Fruit fly (Drosophila melanogaster) whole organism, embryonic: ENCODE data around the gene CG31663.

Experiments
- B-H1 ChIP-seq: fragments of 200-800 bp; sonication (Bioruptor generic); IDR thresholded peaks from 3 replicates; pipeline ENCODE4 v1.3.6; 2022; ENCODE audit warnings: missing biosample characterization, missing genetic modification characterization
- CG10321 ChIP-seq: fragments of 200-800 bp; sonication (Bioruptor generic); IDR thresholded peaks from 2 replicates; pipeline ENCODE4 v1.3.6; 2022; ENCODE audit warnings: missing biosample characterization, missing genetic modification characterization
- CG10959 ChIP-seq: fragments of 200-800 bp; sonication (Bioruptor generic); IDR thresholded peaks from 2 replicates; pipeline ENCODE4 v1.3.6; 2022; ENCODE audit warnings: missing biosample characterization, missing genetic modification characterization
- CG15696 ChIP-seq: fragments of 200-800 bp; sonication (Bioruptor generic); optimal IDR thresholded peaks from 2 replicates; lab custom pipeline; 2019; ENCODE audit warnings: missing biosample characterization, mild to moderate bottlenecking, missing genetic modification characterization, moderate library complexity
- CG1603 ChIP-seq: fragments of 200-800 bp; sonication (Bioruptor generic); optimal IDR thresholded peaks from 2 replicates; lab custom pipeline; 2019; ENCODE audit warnings: missing biosample characterization, mild to moderate bottlenecking, missing genetic modification characterization, moderate library complexity
- CG17359 ChIP-seq: fragments of 200-800 bp; sonication (Bioruptor generic); optimal IDR thresholded peaks from 3 replicates; lab custom pipeline; 2018; ENCODE audit warnings: missing biosample characterization, mild to moderate bottlenecking, missing genetic modification characterization, moderate library complexity
- CG2116 ChIP-seq: fragments of 200-800 bp; sonication (Bioruptor generic); optimal IDR thresholded peaks from 3 replicates; lab custom pipeline; 2018; ENCODE audit warnings: missing biosample characterization, mild to moderate bottlenecking, missing genetic modification characterization
- CG31365 ChIP-seq: fragments of 200-800 bp; sonication (Bioruptor generic); optimal IDR thresholded peaks from 2 replicates; lab custom pipeline; 2018; ENCODE audit warnings: missing biosample characterization, mild to moderate bottlenecking, missing genetic modification characterization
- CG4854 ChIP-seq: fragments of 200-800 bp; sonication (Bioruptor generic); optimal IDR thresholded peaks from 2 replicates; lab custom pipeline; 2016; ENCODE audit warnings: missing biosample characterization, missing genetic modification characterization, inconsistent platforms
- CG5180 ChIP-seq: fragments of 200-800 bp; sonication (Bioruptor generic); optimal IDR thresholded peaks from 3 replicates; lab custom pipeline; 2017; ENCODE audit warnings: missing biosample characterization, missing genetic modification characterization, mild to moderate bottlenecking, moderate library complexity, missing genetic modification reagents
- CG6175 ChIP-seq: fragments of 200-800 bp; sonication (Bioruptor generic); IDR thresholded peaks from 3 replicates; pipeline ENCODE4 v1.3.6; 2022; ENCODE audit warnings: missing biosample characterization, missing genetic modification characterization
- CG6254 ChIP-seq: fragments of 200-800 bp; sonication (Bioruptor generic); optimal IDR thresholded peaks from 3 replicates; lab custom pipeline; 2017; ENCODE audit warnings: mild to moderate bottlenecking, missing biosample characterization, missing genetic modification reagents, missing genetic modification characterization
- CG6813 ChIP-seq: fragments of 200-800 bp; sonication (Bioruptor generic); optimal IDR thresholded peaks from 2 replicates; lab custom pipeline; 2017; ENCODE audit warnings: missing biosample characterization, missing genetic modification characterization, mild to moderate bottlenecking, moderate library complexity, missing genetic modification reagents
- CG7357 ChIP-seq: fragments of 200-800 bp; sonication (Bioruptor generic); IDR thresholded peaks from 3 replicates; pipeline ENCODE4 v1.3.6; 2022; ENCODE audit warnings: missing biosample characterization, missing genetic modification characterization
- CG8281 ChIP-seq: fragments of 200-800 bp; sonication (Bioruptor generic); optimal IDR thresholded peaks from 2 replicates; lab custom pipeline; 2018; ENCODE audit warnings: missing biosample characterization, mild to moderate bottlenecking, missing genetic modification characterization, moderate library complexity
- CG8478 ChIP-seq: fragments of >200 bp; optimal IDR thresholded peaks from 2 replicates; lab custom pipeline; 2018
- CG9215 ChIP-seq: fragments of 200-800 bp; sonication (Bioruptor generic); IDR thresholded peaks from 2 replicates; pipeline ENCODE4 v1.3.6; 2022; ENCODE audit warnings: missing biosample characterization, missing genetic modification characterization
- CG9437 ChIP-seq: fragments of 200-800 bp; sonication (Bioruptor generic); optimal IDR thresholded peaks from 2 replicates; lab custom pipeline; 2018; ENCODE audit warnings: missing biosample characterization, mild to moderate bottlenecking, missing genetic modification characterization
- CHES-1-like ChIP-seq: fragments of 200-800 bp; sonication (Bioruptor generic); optimal IDR thresholded peaks from 2 replicates; lab custom pipeline; 2016; ENCODE audit warnings: missing biosample characterization, missing genetic modification characterization
- CkIIα-i1 ChIP-seq: fragments of 200-800 bp; sonication (Bioruptor generic); IDR thresholded peaks from 2 replicates; pipeline ENCODE4 v1.3.6; 2022; ENCODE audit warnings: missing biosample characterization, missing genetic modification characterization
- Dfd ChIP-seq, 2 experiments: fragments of >200 bp; optimal IDR thresholded peaks; 2 replicates each; lab custom pipeline; 2017; ENCODE audit warnings: missing biosample characterization in 2 of 2, missing genetic modification characterization in 2 of 2
- Dref ChIP-seq: fragments of 200-800 bp; sonication (Bioruptor generic); IDR thresholded peaks from 2 replicates; pipeline ENCODE4 v1.3.6; 2022; ENCODE audit warnings: missing biosample characterization, missing genetic modification characterization
- Ets97D ChIP-seq: fragments of 200-800 bp; sonication (Bioruptor generic); optimal IDR thresholded peaks from 3 replicates; lab custom pipeline; 2016; ENCODE audit warnings: missing biosample characterization, missing genetic modification characterization
- Gug ChIP-seq: fragments of 200-800 bp; sonication (Bioruptor generic); IDR thresholded peaks from 4 replicates; pipeline ENCODE4 v1.3.6; 2022; ENCODE audit warnings: missing biosample characterization, missing genetic modification characterization
- H15 ChIP-seq: fragments of 200-800 bp; sonication (Bioruptor generic); IDR thresholded peaks from 3 replicates; pipeline ENCODE4 v1.3.6; 2022; ENCODE audit warnings: missing biosample characterization, missing genetic modification characterization
- HLH3B ChIP-seq: fragments of 200-800 bp; sonication (Bioruptor generic); IDR thresholded peaks from 2 replicates; pipeline ENCODE4 v1.3.6; 2022; ENCODE audit warnings: missing biosample characterization, missing genetic modification characterization
- HLH4C ChIP-seq: fragments of 200-800 bp; sonication (Bioruptor generic); IDR thresholded peaks from 3 replicates; pipeline ENCODE4 v1.3.6; 2022; ENCODE audit warnings: missing biosample characterization, missing genetic modification characterization; ENCODE audit not compliant: partially characterized antibody
- HLHmδ ChIP-seq: fragments of 200-800 bp; sonication (Bioruptor generic); optimal IDR thresholded peaks from 2 replicates; lab custom pipeline; 2018; ENCODE audit warnings: missing biosample characterization, mild to moderate bottlenecking, missing genetic modification characterization, moderate library complexity
- Hmx ChIP-seq: fragments of 200-800 bp; sonication (Bioruptor generic); optimal IDR thresholded peaks from 2 replicates; lab custom pipeline; 2016; ENCODE audit warnings: missing biosample characterization, missing genetic modification characterization
- Neu2 ChIP-seq: fragments of 200-800 bp; sonication (Bioruptor generic); optimal IDR thresholded peaks from 3 replicates; lab custom pipeline; 2016; ENCODE audit warnings: missing biosample characterization, missing genetic modification characterization, borderline replicate concordance
- Sox100B ChIP-seq: fragments of 200-800 bp; sonication (Bioruptor generic); optimal IDR thresholded peaks from 3 replicates; lab custom pipeline; 2018; ENCODE audit warnings: missing biosample characterization, mild to moderate bottlenecking, missing genetic modification characterization
- Ssrp ChIP-seq: fragments of 200-800 bp; sonication (Bioruptor generic); optimal IDR thresholded peaks from 2 replicates; lab custom pipeline; 2018; ENCODE audit warnings: missing biosample characterization, mild to moderate bottlenecking, missing genetic modification characterization, moderate library complexity
- Usf ChIP-seq: fragments of 200-800 bp; sonication (Bioruptor generic); optimal IDR thresholded peaks from 2 replicates; lab custom pipeline; 2017; ENCODE audit warnings: missing genotype, missing biosample characterization, missing genetic modification characterization
- aop ChIP-seq: fragments of 200-800 bp; sonication (Bioruptor generic); IDR thresholded peaks from 2 replicates; pipeline ENCODE4 v1.3.6; 2022; ENCODE audit warnings: missing biosample characterization, missing genetic modification characterization
- bowl ChIP-seq: fragments of 200-800 bp; sonication (Bioruptor generic); IDR thresholded peaks from 2 replicates; pipeline ENCODE4 v1.3.6; 2022; ENCODE audit warnings: missing biosample characterization, missing genetic modification characterization
- dimm ChIP-seq: fragments of 200-800 bp; sonication (Bioruptor generic); IDR thresholded peaks from 2 replicates; pipeline ENCODE4 v1.3.6; 2022; ENCODE audit warnings: missing biosample characterization, missing genetic modification characterization
- ems ChIP-seq: fragments of 200-800 bp; sonication (Bioruptor generic); optimal IDR thresholded peaks from 3 replicates; lab custom pipeline; 2016; ENCODE audit warnings: missing biosample characterization, missing genetic modification characterization
- esg ChIP-seq: fragments of 200-800 bp; sonication (Bioruptor generic); conservative IDR thresholded peaks from 2 replicates; pipeline ENCODE4 v1.3.6; 2022; ENCODE audit warnings: missing biosample characterization, missing genetic modification characterization
- fd96Cb ChIP-seq: fragments of 200-800 bp; sonication (Bioruptor generic); optimal IDR thresholded peaks from 2 replicates; lab custom pipeline; 2018; ENCODE audit warnings: missing biosample characterization, mild to moderate bottlenecking, missing genetic modification characterization, moderate library complexity
- hbn ChIP-seq: fragments of 200-800 bp; sonication (Bioruptor generic); IDR thresholded peaks from 2 replicates; pipeline ENCODE4 v1.3.6; 2022; ENCODE audit warnings: missing biosample characterization, missing genetic modification characterization; ENCODE audit not compliant: partially characterized antibody
- maf-S ChIP-seq: fragments of 200-800 bp; sonication (Bioruptor generic); optimal IDR thresholded peaks from 2 replicates; lab custom pipeline; 2016; ENCODE audit warnings: missing biosample characterization, missing genetic modification characterization
- mam ChIP-seq: fragments of 200-800 bp; sonication (Bioruptor generic); optimal IDR thresholded peaks from 3 replicates; lab custom pipeline; 2016; ENCODE audit warnings: missing biosample characterization, missing genetic modification characterization
- nerfin-1 ChIP-seq: fragments of 200-800 bp; sonication (Bioruptor generic); optimal IDR thresholded peaks from 3 replicates; lab custom pipeline; 2019; ENCODE audit warnings: missing biosample characterization, mild to moderate bottlenecking, missing genetic modification characterization, moderate library complexity
- pb ChIP-seq: fragments of 200-800 bp; sonication (Bioruptor generic); optimal IDR thresholded peaks from 3 replicates; lab custom pipeline; 2016; ENCODE audit warnings: missing biosample characterization, missing genetic modification characterization
- pho ChIP-seq: fragments of 200-800 bp; sonication (Bioruptor generic); optimal IDR thresholded peaks from 2 replicates; lab custom pipeline; 2016; ENCODE audit warnings: missing biosample characterization, missing genetic modification characterization
- pzg ChIP-seq: fragments of 200-800 bp; sonication (Bioruptor generic); optimal IDR thresholded peaks from 3 replicates; lab custom pipeline; 2018; ENCODE audit warnings: missing biosample characterization, mild to moderate bottlenecking, missing genetic modification characterization, moderate library complexity
- run ChIP-seq: fragments of 200-800 bp; sonication (Bioruptor generic); optimal IDR thresholded peaks from 3 replicates; lab custom pipeline; 2018; ENCODE audit warnings: missing biosample characterization, mild to moderate bottlenecking, missing genetic modification characterization
- sens ChIP-seq: fragments of 200-800 bp; sonication (Bioruptor generic); peaks from one replicate; lab custom pipeline; 2016; ENCODE audit warnings: missing biosample characterization, missing genetic modification characterization
- sima ChIP-seq: fragments of 200-800 bp; sonication (Bioruptor generic); optimal IDR thresholded peaks from 2 replicates; lab custom pipeline; 2016; ENCODE audit warnings: missing biosample characterization, missing genetic modification characterization
- sob ChIP-seq: fragments of 200-800 bp; sonication (Bioruptor generic); IDR thresholded peaks from 2 replicates; pipeline ENCODE4 v1.3.6; 2022; ENCODE audit warnings: missing biosample characterization, missing genetic modification characterization
- tap ChIP-seq: fragments of 200-800 bp; optimal IDR thresholded peaks from 3 replicates; lab custom pipeline; 2019; ENCODE audit warnings: missing biosample characterization, mild to moderate bottlenecking, missing genetic modification characterization, moderate library complexity

The CG31663 gene

dm6 chr2L:1884409-1885082 is 3.3 kb upstream of the CG31663 start, which contains the start of gene Wdr62 (continued):
- TF ChIP-seq CG10321 (GFP tag; lab: Robert Waterston, UW) (no peak), pho (GFP tag; lab: Kevin White, UChicago) (peak; percentile 40), HLH3B (no peak; the same call in 1 of the 2 replicates), mam (peak; percentile 22), HLH4C (GFP tag; lab: Robert Waterston, UW) (peak; percentile 64), CG31365 (tag; lab: Kevin White, UChicago) (peak; percentile 42), sima (no peak), pzg (GFP tag; lab: Kevin White, UChicago) (peak; percentile 99), dimm (GFP tag; lab: Robert Waterston, UW) (no peak), CG10959 (GFP tag; lab: Robert Waterston, UW) (no peak), CG7357 (GFP tag; lab: Robert Waterston, UW) (no peak), CG9215 (no peak), Dref (peak; percentile 93), esg (GFP tag; lab: Robert Waterston, UW) (no peak), Hmx (no peak), CG4854 (peak; percentile 51), CG6175 (GFP tag; lab: Robert Waterston, UW) (peak; percentile 93), pb (peak; percentile 44), CG2116 (GFP tag; lab: Kevin White, UChicago) (peak; percentile 65), maf-S (GFP tag; lab: Kevin White, UChicago) (peak; percentile 44), CG8478 (lab: Kevin White, UChicago) (peak; percentile 44), Usf (GFP tag; lab: Kevin White, UChicago) (no peak), CG17359 (tag; lab: Kevin White, UChicago) (no peak), fd96Cb (tag; lab: Kevin White, UChicago) (no peak), run (tag; lab: Kevin White, UChicago) (peak; percentile 22), hbn (peak; percentile 48; the same call in 1 of the 2 replicates), CG15696 (tag; lab: Kevin White, UChicago) (peak; percentile 20), nerfin-1 (tag; lab: Kevin White, UChicago) (no peak), H15 (GFP tag; lab: Robert Waterston, UW) (no peak), B-H1 (GFP tag; lab: Robert Waterston, UW) (no peak), CG9437 (no peak), tap (tag; lab: Kevin White, UChicago) (no peak), CG8281 (no peak), Ssrp (tag; lab: Kevin White, UChicago) (no peak), Sox100B (GFP tag; lab: Kevin White, UChicago) (no peak), sob (GFP tag; lab: Robert Waterston, UW) (peak; percentile 53; the same call in 1 of the 2 replicates), sens (peak; percentile 52), CG5180 (peak; percentile 15), Neu2 (GFP tag; lab: Kevin White, UChicago) (no peak), CG6254 (GFP tag; lab: Kevin White, UChicago) (no peak), Dfd (GFP tag; optimal IDR thresholded peaks at IDR 0.05; lab: Kevin White, UChicago) (no peak), bowl (no peak; the same call in 1 of the 2 replicates), Ets97D (GFP tag; lab: Kevin White, UChicago) (peak; percentile 91), CG6813 (GFP tag; lab: Kevin White, UChicago) (no peak), CG1603 (tag; lab: Kevin White, UChicago) (peak; percentile 82), CHES-1-like (GFP tag; lab: Kevin White, UChicago) (peak; percentile 80), HLHmδ (peak; percentile 77), ems (GFP tag; lab: Kevin White, UChicago) (peak; percentile 33), Gug (GFP tag; lab: Robert Waterston, UW) (no peak), CkIIα-i1 (GFP tag; lab: Robert Waterston, UW) (no peak), aop (no peak)
